Fruit fly (Drosophila melanogaster): ENCODE measurements around the gene CG33263.

- TF ChIP-seq Sox15 (GFP tag; optimal IDR thresholded peaks at IDR 0.05): no peak
- no peak for TF ChIP-seq Lpt (GFP tag; optimal IDR thresholded peaks at IDR 0.05)
Observed at dm6 chr3L:13440370-13440960, 16.5 kb upstream of the CG33263 start, which contains the start of the genes CG10140 and CG14109.

Measured in whole organism, prepupa.